Worm (Caenorhabditis elegans): ENCODE data around the gene gst-37.

The gst-37 gene

ce11 chrV:1875497-1875988 is 45.9 kb upstream of the gst-37 start (continued):
- TF ChIP-seq let-607 (tag; optimal IDR thresholded peaks at IDR 0.05) (peak in 1 of 2 experiments; percentile 40), B0336.3 (GFP tag; IDR thresholded peaks at IDR 0.05) (peak; percentile 94), repo-1 (tag; optimal IDR thresholded peaks at IDR 0.05) (peak; percentile 87), madf-3 (GFP tag; IDR thresholded peaks at IDR 0.05) (peak; percentile 61; the same call in 1 of the 2 replicates), F33H1.4 (GFP tag; IDR thresholded peaks at IDR 0.05) (0 out of 2 replicates have a peak, but pooled peaks have one; percentile 35), B0019.2 (GFP tag; conservative IDR thresholded peaks at IDR 0.05) (no peak; the same call in 1 of the 2 replicates), snpc-1.3 (tag; optimal IDR thresholded peaks at IDR 0.05; ENCODE audit: insufficient read depth) (no peak), ceh-100 (GFP tag; IDR thresholded peaks at IDR 0.05) (peak; percentile 91), hrde-1 (tag; optimal IDR thresholded peaks at IDR 0.05; ENCODE audit: borderline replicate concordance) (peak; percentile 13), ztf-18 (tag; optimal IDR thresholded peaks at IDR 0.05) (no peak), rpc-1 (optimal IDR thresholded peaks at IDR 0.05) (no peak), rpc-1 (tag; optimal IDR thresholded peaks at IDR 0.05) (no peak), C17E4.6 (GFP tag; IDR thresholded peaks at IDR 0.05) (0 out of 2 replicates have a peak, but pooled peaks have one; percentile 11), dpff-1 (tag; optimal IDR thresholded peaks at IDR 0.05) (peak; percentile 69), unc-130 (GFP tag; optimal IDR thresholded peaks at IDR 0.05) (no peak), ama-1 (optimal IDR thresholded peaks at IDR 0.05) (no peak), ama-1 (GFP tag; optimal IDR thresholded peaks at IDR 0.05) (peak in 1 of 2 experiments; percentile 61), nhr-27 (tag; optimal IDR thresholded peaks at IDR 0.05) (no peak), madf-8 (GFP tag; conservative IDR thresholded peaks at IDR 0.05) (no peak), egl-18 (GFP tag; IDR thresholded peaks at IDR 0.05) (no peak), chd-7 (tag; optimal IDR thresholded peaks at IDR 0.05) (peak; percentile 91), nhr-179 (tag; optimal IDR thresholded peaks at IDR 0.05) (no peak), ztf-28 (GFP tag; IDR thresholded peaks at IDR 0.05) (0 out of 2 replicates have a peak, but pooled peaks have one; percentile 60), pbrm-1 (GFP tag; IDR thresholded peaks at IDR 0.05) (peak; percentile 67; the same call in 1 of the 2 replicates), ceh-58 (GFP tag; IDR thresholded peaks at IDR 0.05) (peak; percentile 77; the same call in 1 of the 2 replicates), ztf-3 (GFP tag; optimal IDR thresholded peaks at IDR 0.05) (no peak), ceh-27 (GFP tag; optimal IDR thresholded peaks at IDR 0.05) (no peak), B0035.1 (tag; optimal IDR thresholded peaks at IDR 0.05) (no peak), ZK185.1 (tag; optimal IDR thresholded peaks at IDR 0.05; ENCODE audit: poor library complexity, severe bottlenecking) (no peak), egl-44 (GFP tag; IDR thresholded peaks at IDR 0.05) (peak; percentile 32; the same call in 1 of the 2 replicates), Y56A3A.18 (GFP tag; IDR thresholded peaks at IDR 0.05) (peak; percentile 80; the same call in 1 of the 2 replicates), lag-1 (GFP tag; IDR thresholded peaks at IDR 0.05) (no peak), lin-40 (tag; optimal IDR thresholded peaks at IDR 0.05) (peak; percentile 3), hlh-12 (tag; optimal IDR thresholded peaks at IDR 0.05) (no peak), snpc-1.1 (tag; optimal IDR thresholded peaks at IDR 0.05; ENCODE audit: insufficient read depth) (no peak)

ce11 chrV:1878030-1878429 is 43.4 kb upstream of the gst-37 start:
- TF ChIP-seq mcd-1 (GFP tag; IDR thresholded peaks at IDR 0.05) = 0 out of 2 replicates have a peak, but pooled peaks have one; percentile 13
- no peak for TF ChIP-seq ztf-25 (GFP tag; IDR thresholded peaks at IDR 0.05)
- no peak for TF ChIP-seq sea-2 (GFP tag; IDR thresholded peaks at IDR 0.05)
- no peak for TF ChIP-seq ccch-3 (GFP tag; optimal IDR thresholded peaks at IDR 0.05)
- TF ChIP-seq zfh-2 (GFP tag; conservative IDR thresholded peaks at IDR 0.05) = peak; percentile 71
- no peak for TF ChIP-seq attf-5 (GFP tag; optimal IDR thresholded peaks at IDR 0.05)
- TF ChIP-seq snpc-3.4 (tag; optimal IDR thresholded peaks at IDR 0.05) = no peak
- no peak for TF ChIP-seq attf-3 (GFP tag; conservative IDR thresholded peaks at IDR 0.05)
- TF ChIP-seq Y56A3A.18 (GFP tag; IDR thresholded peaks at IDR 0.05) = no peak
- TF ChIP-seq tlf-1 (GFP tag; optimal IDR thresholded peaks at IDR 0.05) = no peak

Data from whole organism, young adult.